Worm (Caenorhabditis elegans) whole organism, L1 larva: ENCODE measurements around the gene gcy-21.

Source experiments
- ceh-82 ChIP-seq, 3 experiments: fragments of 150-350 bp in 1 of 3; sonication (generic microtip) in 2 of 3; optimal IDR thresholded peaks; 2 replicates each; lab custom pipeline; 2014 to 2017; ENCODE audit warnings: missing biosample characterization in 3 of 3, missing genetic modification characterization in 3 of 3
- fkh-10 ChIP-seq: sonication (generic microtip); optimal IDR thresholded peaks from 2 replicates; lab custom pipeline; 2017; ENCODE audit warnings: missing biosample characterization, missing genetic modification reagents, missing genetic modification characterization
- jun-1 ChIP-seq: fragments of 150-350 bp; optimal IDR thresholded peaks from 2 replicates; lab custom pipeline; 2014; ENCODE audit warnings: missing biosample characterization, missing genetic modification reagents, missing genetic modification characterization
- lin-13 ChIP-seq: fragments of 150-350 bp; optimal IDR thresholded peaks from 2 replicates; lab custom pipeline; 2014; ENCODE audit warnings: missing biosample characterization, missing genetic modification reagents, missing genetic modification characterization
- lin-39 ChIP-seq: fragments of 150-350 bp; optimal IDR thresholded peaks from 2 replicates; lab custom pipeline; 2014; ENCODE audit warnings: missing biosample characterization, missing genetic modification reagents, missing genetic modification characterization
- nhr-237 ChIP-seq: fragments of 150-350 bp; optimal IDR thresholded peaks from 2 replicates; lab custom pipeline; 2014; ENCODE audit warnings: missing biosample characterization, missing genetic modification characterization
- nhr-28 ChIP-seq: fragments of 150-350 bp; optimal IDR thresholded peaks from 2 replicates; lab custom pipeline; 2014; ENCODE audit warnings: missing biosample characterization, missing genetic modification characterization
- rnt-1 ChIP-seq: sonication (generic microtip); optimal IDR thresholded peaks from 2 replicates; lab custom pipeline; 2016; ENCODE audit warnings: mild to moderate bottlenecking, missing genetic modification characterization, moderate library complexity, missing compliant biosample characterization
- unc-130 ChIP-seq: fragments of 150-350 bp; optimal IDR thresholded peaks from 2 replicates; lab custom pipeline; 2017; ENCODE audit warnings: missing biosample characterization, missing genetic modification characterization, inconsistent platforms
- unc-62 ChIP-seq: fragments of 150-350 bp; optimal IDR thresholded peaks from 2 replicates; lab custom pipeline; 2014; ENCODE audit warnings: missing biosample characterization, missing genetic modification reagents, missing genetic modification characterization

- TF ChIP-seq unc-130 (tag; lab: Kevin White, UChicago) (no peak), unc-62 (GFP tag; lab: Kevin White, UChicago) (no peak), lin-39 (tag; lab: Kevin White, UChicago) (no peak), nhr-28 (no peak), nhr-237 (tag; lab: Kevin White, UChicago) (no peak), fkh-10 (GFP tag; lab: Kevin White, UChicago) (no peak), jun-1 (tag; lab: Kevin White, UChicago) (no peak), lin-13 (no peak), ceh-82 (tag; optimal IDR thresholded peaks at IDR 0.05; lab: Kevin White, UChicago) (no peak), rnt-1 (no peak)
Observed at ce11 chrII:2659364-2659763, at the start of gene gcy-21.
